Fruit fly (Drosophila melanogaster): ENCODE measurements around the gene Glyp.
A peak's percentile ranks its signal among the peaks of the same experiment; 100 is the strongest.

Gene Glyp

dm6 chr2L:2182735-2183340 lies 52.2 kb downstream of the Glyp start (continued):
- TF ChIP-seq CG7271 (tag; optimal IDR thresholded peaks at IDR 0.05) (no peak), trem (tag; optimal IDR thresholded peaks at IDR 0.05) (peak; percentile 81), crc (GFP tag; optimal IDR thresholded peaks at IDR 0.05) (no peak), CG2889 (GFP tag; IDR thresholded peaks at IDR 0.05) (no peak), gt (GFP tag; IDR thresholded peaks at IDR 0.05) (peak; percentile 68; the same call in 1 of the 2 replicates), Ptx1 (GFP tag; IDR thresholded peaks at IDR 0.05) (0 out of 2 replicates have a peak, but pooled peaks have one; percentile 10), ara (GFP tag; IDR thresholded peaks at IDR 0.05) (peak; percentile 91), so (GFP tag; IDR thresholded peaks at IDR 0.05) (0 out of 3 replicates have a peak, but pooled peaks have one; percentile 38), Drgx (GFP tag; IDR thresholded peaks at IDR 0.05) (peak; percentile 62), Side (GFP tag; optimal IDR thresholded peaks at IDR 0.05) (peak; percentile 73), bab2 (GFP tag; optimal IDR thresholded peaks at IDR 0.05) (peak; percentile 58), CG10654 (GFP tag; optimal IDR thresholded peaks at IDR 0.05) (peak; percentile 39), dan (GFP tag; IDR thresholded peaks at IDR 0.05) (peak; percentile 89), Ada2b (GFP tag; IDR thresholded peaks at IDR 0.05) (peak; percentile 18; the same call in 1 of the 2 replicates), CG3838 (GFP tag; optimal IDR thresholded peaks at IDR 0.05) (no peak), bsh (GFP tag; optimal IDR thresholded peaks at IDR 0.05) (peak; percentile 68 to 90), Mes4 (GFP tag; optimal IDR thresholded peaks at IDR 0.05) (peak; percentile 58), CG3407 (GFP tag; optimal IDR thresholded peaks at IDR 0.05) (peak; percentile 18), CG2199 (GFP tag; IDR thresholded peaks at IDR 0.05) (peak; percentile 67; the same call in 2 of the 3 replicates), CG4282 (GFP tag; optimal IDR thresholded peaks at IDR 0.05) (no peak), chif (GFP tag; optimal IDR thresholded peaks at IDR 0.05) (peak; percentile 33 to 91), tgo (GFP tag; IDR thresholded peaks at IDR 0.05) (peak; percentile 17; the same call in 1 of the 3 replicates), Spps (tag; optimal IDR thresholded peaks at IDR 0.05) (peak; percentile 77), cato (GFP tag; optimal IDR thresholded peaks at IDR 0.05; ENCODE audit: borderline replicate concordance) (peak; percentile 25), en (GFP tag; optimal IDR thresholded peaks at IDR 0.05) (peak; percentile 9), Lhr (GFP tag; optimal IDR thresholded peaks at IDR 0.05) (peak; percentile 35), row (GFP tag; IDR thresholded peaks at IDR 0.05) (peak; percentile 64), ash1 (GFP tag; optimal IDR thresholded peaks at IDR 0.05) (no peak), C15 (GFP tag; IDR thresholded peaks at IDR 0.05) (no peak), bbx (GFP tag; IDR thresholded peaks at IDR 0.05; ENCODE audit: partially characterized antibody) (no peak), CG7745 (tag; optimal IDR thresholded peaks at IDR 0.05) (peak; percentile 59), TFAM (GFP tag; optimal IDR thresholded peaks at IDR 0.05) (peak; percentile 23), corto (GFP tag; optimal IDR thresholded peaks at IDR 0.05) (no peak), CG10565 (GFP tag; optimal IDR thresholded peaks at IDR 0.05) (peak; percentile 8), CG11247 (GFP tag; IDR thresholded peaks at IDR 0.05) (no peak), CG13424 (tag; optimal IDR thresholded peaks at IDR 0.05) (peak; percentile 45), CG10462 (GFP tag; optimal IDR thresholded peaks at IDR 0.05) (peak; percentile 12), mld (GFP tag; IDR thresholded peaks at IDR 0.05; ENCODE audit: partially characterized antibody) (no peak), cad (GFP tag; optimal IDR thresholded peaks at IDR 0.05) (no peak), Aef1 (GFP tag; IDR thresholded peaks at IDR 0.05) (no peak), CG14860 (GFP tag; IDR thresholded peaks at IDR 0.05; ENCODE audit: partially characterized antibody) (no peak), CG33213 (GFP tag; optimal IDR thresholded peaks at IDR 0.05) (peak; percentile 39), nom (GFP tag; optimal IDR thresholded peaks at IDR 0.05) (peak; percentile 55), Myb (GFP tag; optimal IDR thresholded peaks at IDR 0.05) (peak; percentile 12), CG10267 (tag; optimal IDR thresholded peaks at IDR 0.05) (peak; percentile 83), odd (GFP tag; optimal IDR thresholded peaks at IDR 0.05) (no peak), sna (GFP tag; IDR thresholded peaks at IDR 0.05; ENCODE audit: partially characterized antibody) (no peak), Awh (GFP tag; IDR thresholded peaks at IDR 0.05) (peak; percentile 66)
